2 worm cellular contexts compared by ENCODE assay signal in genomic region chrII:14574790-14575189, ce11.
TF ChIP-seq lines count a peak whose summit lies in the region.

No protein-coding gene starts in this region.

TF ChIP-seq in whole organism, L4 larva, 104 proteins besides CTCF, POLR2A, EP300 and RAD21:
- TF ChIP-seq ZK546.5 (tag; optimal IDR thresholded peaks at IDR 0.05; lab: Kevin White, UChicago) = no peak
- TF ChIP-seq Y5F2A.4 (GFP tag; optimal IDR thresholded peaks at IDR 0.05; lab: Kevin White, UChicago) = no peak
- no peak for TF ChIP-seq Y105C5A.15 (GFP tag; IDR thresholded peaks at IDR 0.05; lab: Robert Waterston, UW)
- 0 out of 2 replicates have a peak, but pooled peaks have one; percentile 63 for TF ChIP-seq egl-43 (GFP tag; IDR thresholded peaks at IDR 0.05; lab: Robert Waterston, UW)
- no peak for TF ChIP-seq nhr-10 (tag; optimal IDR thresholded peaks at IDR 0.05; lab: Kevin White, UChicago)
- TF ChIP-seq T26A8.4 (GFP tag; IDR thresholded peaks at IDR 0.05; lab: Robert Waterston, UW) = 0 out of 2 replicates have a peak, but pooled peaks have one; percentile 16
- TF ChIP-seq Y48G9A.11 (GFP tag; IDR thresholded peaks at IDR 0.05; lab: Robert Waterston, UW) = no peak
- TF ChIP-seq set-16 (GFP tag; IDR thresholded peaks at IDR 0.05; lab: Robert Waterston, UW) = peak; percentile 73
- 0 out of 4 replicates have a peak, but pooled peaks of 1 of the 2 experiments have one; percentile 64 for TF ChIP-seq madf-5 (GFP tag; IDR thresholded peaks at IDR 0.05; lab: Robert Waterston, UW)
- TF ChIP-seq rbr-2 (tag; optimal IDR thresholded peaks at IDR 0.05; lab: Kevin White, UChicago) = no peak
- no peak for TF ChIP-seq mes-2 (tag; optimal IDR thresholded peaks at IDR 0.05; lab: Kevin White, UChicago; ENCODE audit: poor library complexity, severe bottlenecking)
- no peak for TF ChIP-seq unc-39 (tag; optimal IDR thresholded peaks at IDR 0.05; lab: Kevin White, UChicago)
- TF ChIP-seq lin-38 (GFP tag; IDR thresholded peaks at IDR 0.05; lab: Robert Waterston, UW) = no peak
- no peak for TF ChIP-seq daf-8 (GFP tag; IDR thresholded peaks at IDR 0.05; lab: Robert Waterston, UW)
- TF ChIP-seq dmd-8 (GFP tag; IDR thresholded peaks at IDR 0.05; lab: Robert Waterston, UW) = 0 out of 2 replicates have a peak, but pooled peaks have one; percentile 6

TF ChIP-seq in whole organism, young adult, 124 proteins besides CTCF, POLR2A, EP300 and RAD21:
- TF ChIP-seq F52B5.7 (tag; optimal IDR thresholded peaks at IDR 0.05; lab: Kevin White, UChicago) = no peak
- TF ChIP-seq nhr-90 (tag; optimal IDR thresholded peaks at IDR 0.05; lab: Kevin White, UChicago) = no peak
- TF ChIP-seq zfh-2 (GFP tag; conservative IDR thresholded peaks at IDR 0.05; lab: Robert Waterston, UW) = peak; percentile 79
- TF ChIP-seq F57A8.1 (GFP tag; optimal IDR thresholded peaks at IDR 0.05; lab: Kevin White, UChicago) = no peak
- TF ChIP-seq hrde-1 (tag; optimal IDR thresholded peaks at IDR 0.05; lab: Kevin White, UChicago; ENCODE audit: borderline replicate concordance) = no peak
- TF ChIP-seq nfyb-1 (GFP tag; IDR thresholded peaks at IDR 0.05; lab: Robert Waterston, UW) = 0 out of 2 replicates have a peak, but pooled peaks have one; percentile 14
- TF ChIP-seq madf-6 (GFP tag; IDR thresholded peaks at IDR 0.05; lab: Robert Waterston, UW) = no peak
TF ChIP-seq in whole organism, young adult: peak in this region for 2.
